Fruit fly (Drosophila melanogaster) whole organism, embryonic: ENCODE results near the gene CG10208.

Experiments
- Ada2b ChIP-seq: fragments of 200-800 bp; sonication (Bioruptor generic); IDR thresholded peaks from 2 replicates; pipeline ENCODE4 v1.3.6; 2022; ENCODE audit warnings: missing biosample characterization, missing genetic modification characterization
- Aef1 ChIP-seq: fragments of 200-800 bp; sonication (Bioruptor generic); IDR thresholded peaks from 3 replicates; pipeline ENCODE4 v1.3.6; 2022; ENCODE audit warnings: missing biosample characterization, missing genetic modification characterization
- BEAF-32 ChIP-seq: fragments of 200-800 bp; sonication (Bioruptor generic); optimal IDR thresholded peaks from 3 replicates; lab custom pipeline; 2017; ENCODE audit warnings: missing biosample characterization, missing genetic modification characterization, mild to moderate bottlenecking, moderate library complexity, missing genetic modification reagents
- CG10543 ChIP-seq: fragments of 200-800 bp; sonication (Bioruptor generic); optimal IDR thresholded peaks from 3 replicates; lab custom pipeline; 2017; ENCODE audit warnings: missing biosample characterization, mild to moderate bottlenecking, missing genetic modification characterization, moderate library complexity
- CG10979 ChIP-seq: fragments of 200-800 bp; sonication (Bioruptor generic); optimal IDR thresholded peaks from 2 replicates; lab custom pipeline; 2018; ENCODE audit warnings: missing biosample characterization, mild to moderate bottlenecking, missing genetic modification characterization, moderate library complexity
- CG14965 ChIP-seq: fragments of 200-800 bp; sonication (Bioruptor generic); optimal IDR thresholded peaks from 2 replicates; lab custom pipeline; 2016; ENCODE audit warnings: missing biosample characterization, missing genetic modification characterization, borderline replicate concordance
- CG1602 ChIP-seq: fragments of 200-800 bp; sonication (Bioruptor generic); optimal IDR thresholded peaks from 3 replicates; lab custom pipeline; 2016; ENCODE audit warnings: missing biosample characterization, missing genetic modification characterization
- CG2875 ChIP-seq: fragments of 200-800 bp; sonication (Bioruptor generic); optimal IDR thresholded peaks from 2 replicates; lab custom pipeline; 2017; ENCODE audit warnings: missing biosample characterization, mild to moderate bottlenecking, missing genetic modification characterization, missing genetic modification reagents
- CG32767 ChIP-seq: fragments of 200-800 bp; sonication (Bioruptor generic); IDR thresholded peaks from 2 replicates; pipeline ENCODE4 v1.3.6; 2022; ENCODE audit warnings: missing biosample characterization, missing genetic modification characterization
- CG33213 ChIP-seq: fragments of 200-800 bp; sonication (Bioruptor generic); optimal IDR thresholded peaks from 3 replicates; lab custom pipeline; 2016; ENCODE audit warnings: missing biosample characterization, missing genetic modification characterization
- CG3847 ChIP-seq: fragments of 200-800 bp; sonication (Bioruptor generic); IDR thresholded peaks from 2 replicates; pipeline ENCODE4 v1.3.6; 2022; ENCODE audit warnings: missing biosample characterization, missing genetic modification characterization
- CG4328 ChIP-seq: fragments of 200-800 bp; sonication (Bioruptor generic); optimal IDR thresholded peaks from 3 replicates; lab custom pipeline; 2017; ENCODE audit warnings: missing biosample characterization, missing genetic modification reagents, missing genetic modification characterization
- CG4730 ChIP-seq: fragments of 200-800 bp; sonication (Bioruptor generic); IDR thresholded peaks from 2 replicates; pipeline ENCODE4 v1.3.6; 2022; ENCODE audit warnings: missing biosample characterization, missing genetic modification characterization
- CG4854 ChIP-seq: fragments of 200-800 bp; sonication (Bioruptor generic); optimal IDR thresholded peaks from 2 replicates; lab custom pipeline; 2016; ENCODE audit warnings: missing biosample characterization, missing genetic modification characterization, inconsistent platforms
- CG7839 ChIP-seq: fragments of 200-800 bp; sonication (Bioruptor generic); optimal IDR thresholded peaks from 3 replicates; lab custom pipeline; 2018; ENCODE audit warnings: missing biosample characterization, mild to moderate bottlenecking, missing genetic modification characterization, moderate library complexity
- CG9609 ChIP-seq: fragments of 200-800 bp; sonication (Bioruptor generic); optimal IDR thresholded peaks from 3 replicates; lab custom pipeline; 2016; ENCODE audit warnings: missing biosample characterization, missing genetic modification characterization
- CG9797 ChIP-seq: fragments of 200-800 bp; sonication (Bioruptor generic); optimal IDR thresholded peaks from 3 replicates; lab custom pipeline; 2018; ENCODE audit warnings: missing biosample characterization, mild to moderate bottlenecking, missing genetic modification characterization
- CG9876 ChIP-seq: fragments of 200-800 bp; sonication (Bioruptor generic); optimal IDR thresholded peaks from 2 replicates; lab custom pipeline; 2016; ENCODE audit warnings: missing biosample characterization, missing genetic modification characterization
- CrebB ChIP-seq: fragments of 200-800 bp; sonication (Bioruptor generic); optimal IDR thresholded peaks from 3 replicates; lab custom pipeline; 2018; ENCODE audit warnings: missing biosample characterization, mild to moderate bottlenecking, missing genetic modification characterization
- Dip2 ChIP-seq: fragments of 200-800 bp; sonication (Bioruptor generic); IDR thresholded peaks from 2 replicates; pipeline ENCODE4 v1.3.6; 2022; ENCODE audit warnings: missing biosample characterization, missing genetic modification characterization
- Fer1 ChIP-seq: fragments of 200-800 bp; sonication (Bioruptor generic); optimal IDR thresholded peaks from 2 replicates; lab custom pipeline; 2017; ENCODE audit warnings: missing biosample characterization, mild to moderate bottlenecking, missing genetic modification characterization
- MBD-R2 ChIP-seq: fragments of 200-800 bp; sonication (Bioruptor generic); IDR thresholded peaks from 2 replicates; pipeline ENCODE4 v1.3.6; 2022; ENCODE audit warnings: missing biosample characterization, missing genetic modification characterization
- Mad ChIP-seq: fragments of 200-800 bp; sonication (Bioruptor generic); optimal IDR thresholded peaks from 2 replicates; lab custom pipeline; 2016; ENCODE audit warnings: missing biosample characterization, missing genetic modification characterization
- Med ChIP-seq: fragments of 200-800 bp; sonication (Bioruptor generic); peaks from one replicate; lab custom pipeline; 2016; ENCODE audit warnings: missing biosample characterization, missing genetic modification characterization, mild to moderate bottlenecking, inconsistent platforms, moderate library complexity
- Opbp ChIP-seq: fragments of 200-800 bp; sonication (Bioruptor generic); IDR thresholded peaks from 3 replicates; pipeline ENCODE4 v1.3.6; 2022; ENCODE audit warnings: missing biosample characterization, missing genetic modification characterization; ENCODE audit not compliant: partially characterized antibody
- Optix ChIP-seq: fragments of 200-800 bp; sonication (Bioruptor generic); IDR thresholded peaks from 3 replicates; pipeline ENCODE4 v1.3.6; 2022; ENCODE audit warnings: missing biosample characterization, missing genetic modification characterization
- Ptx1 ChIP-seq: fragments of 200-800 bp; sonication (Bioruptor generic); IDR thresholded peaks from 2 replicates; pipeline ENCODE4 v1.3.6; 2022; ENCODE audit warnings: missing biosample characterization, missing genetic modification characterization
- aop ChIP-seq: fragments of 200-800 bp; sonication (Bioruptor generic); IDR thresholded peaks from 2 replicates; pipeline ENCODE4 v1.3.6; 2022; ENCODE audit warnings: missing biosample characterization, missing genetic modification characterization
- cato ChIP-seq: fragments of 200-800 bp; sonication (Bioruptor generic); optimal IDR thresholded peaks from 2 replicates; lab custom pipeline; 2016; ENCODE audit warnings: missing biosample characterization, missing genetic modification characterization, borderline replicate concordance
- ems ChIP-seq: fragments of 200-800 bp; sonication (Bioruptor generic); optimal IDR thresholded peaks from 3 replicates; lab custom pipeline; 2016; ENCODE audit warnings: missing biosample characterization, missing genetic modification characterization
- fu2 ChIP-seq: fragments of 200-800 bp; sonication (Bioruptor generic); optimal IDR thresholded peaks from 2 replicates; lab custom pipeline; 2016; ENCODE audit warnings: missing biosample characterization, missing genetic modification characterization
- gcm ChIP-seq: fragments of 200-800 bp; sonication (Bioruptor generic); optimal IDR thresholded peaks from 2 replicates; lab custom pipeline; 2019; ENCODE audit warnings: missing biosample characterization, mild to moderate bottlenecking, missing genetic modification characterization, moderate library complexity
- gem ChIP-seq: fragments of 200-800 bp; sonication (Bioruptor generic); optimal IDR thresholded peaks from 2 replicates; lab custom pipeline; 2019; ENCODE audit warnings: missing biosample characterization, mild to moderate bottlenecking, missing genetic modification characterization, moderate library complexity
- ham ChIP-seq: fragments of 200-800 bp; sonication (Bioruptor generic); IDR thresholded peaks from 2 replicates; pipeline ENCODE4 v1.3.6; 2022; ENCODE audit warnings: missing biosample characterization, missing genetic modification characterization
- knrl ChIP-seq: fragments of 200-800 bp; sonication (Bioruptor generic); IDR thresholded peaks from 3 replicates; pipeline ENCODE4 v1.3.6; 2022; ENCODE audit warnings: missing biosample characterization, missing genetic modification characterization; ENCODE audit not compliant: partially characterized antibody
- mirr ChIP-seq: fragments of 200-800 bp; sonication (Bioruptor generic); optimal IDR thresholded peaks from 3 replicates; lab custom pipeline; 2018; ENCODE audit warnings: missing biosample characterization, mild to moderate bottlenecking, missing genetic modification characterization
- odd ChIP-seq: fragments of 200-800 bp; sonication (Bioruptor generic); optimal IDR thresholded peaks from 2 replicates; lab custom pipeline; 2017; ENCODE audit warnings: missing biosample characterization, mild to moderate bottlenecking, missing genetic modification characterization
- pan ChIP-seq, 4 experiments: fragments of >200 bp in 3 of 4; fragments of 200-800 bp in 1 of 4; sonication (Bioruptor generic) in 1 of 4; optimal IDR thresholded peaks in 3 of 4; IDR thresholded peaks in 1 of 4; 2 replicates each; pipeline versions ENCODE4 v1.3.6 to Lab custom; 2017 to 2022; ENCODE audit warnings: missing biosample characterization in 2 of 4, missing genetic modification characterization in 2 of 4, mixed read lengths in 1 of 4
- pho ChIP-seq: fragments of 200-800 bp; sonication (Bioruptor generic); optimal IDR thresholded peaks from 2 replicates; lab custom pipeline; 2016; ENCODE audit warnings: missing biosample characterization, missing genetic modification characterization
- phol ChIP-seq: fragments of 200-800 bp; sonication (Bioruptor generic); optimal IDR thresholded peaks from 3 replicates; lab custom pipeline; 2018; ENCODE audit warnings: missing biosample characterization, mild to moderate bottlenecking, missing genetic modification characterization, moderate library complexity
- pzg ChIP-seq: fragments of 200-800 bp; sonication (Bioruptor generic); optimal IDR thresholded peaks from 3 replicates; lab custom pipeline; 2018; ENCODE audit warnings: missing biosample characterization, mild to moderate bottlenecking, missing genetic modification characterization, moderate library complexity
- ro ChIP-seq: fragments of 200-800 bp; sonication (Bioruptor generic); IDR thresholded peaks from 2 replicates; pipeline ENCODE4 v1.3.6; 2022; ENCODE audit warnings: missing biosample characterization, missing genetic modification characterization
- sqz ChIP-seq: fragments of 200-800 bp; sonication (Bioruptor generic); optimal IDR thresholded peaks from 3 replicates; lab custom pipeline; 2018; ENCODE audit warnings: missing biosample characterization, mild to moderate bottlenecking, missing genetic modification characterization
- sr ChIP-seq: fragments of 200-800 bp; sonication (Bioruptor generic); IDR thresholded peaks from 3 replicates; pipeline ENCODE4 v1.3.6; 2022; ENCODE audit warnings: missing biosample characterization, missing genetic modification characterization
- trem ChIP-seq: fragments of 200-800 bp; optimal IDR thresholded peaks from 3 replicates; lab custom pipeline; 2019; ENCODE audit warnings: missing biosample characterization, mild to moderate bottlenecking, missing genetic modification characterization, moderate library complexity
- tx ChIP-seq: fragments of 200-800 bp; sonication (Bioruptor generic); optimal IDR thresholded peaks from 2 replicates; lab custom pipeline; 2016; ENCODE audit warnings: missing biosample characterization, missing genetic modification characterization
- unc-4 ChIP-seq: fragments of 200-800 bp; sonication (Bioruptor generic); IDR thresholded peaks from 2 replicates; pipeline ENCODE4 v1.3.6; 2022; ENCODE audit warnings: missing biosample characterization, missing genetic modification characterization; ENCODE audit not compliant: partially characterized antibody
- yki ChIP-seq: fragments of >200 bp; optimal IDR thresholded peaks from 3 replicates; lab custom pipeline; 2018
- zen2 ChIP-seq: fragments of 200-800 bp; sonication (Bioruptor generic); IDR thresholded peaks from 3 replicates; pipeline ENCODE4 v1.3.6; 2022; ENCODE audit warnings: missing biosample characterization, missing genetic modification characterization; ENCODE audit not compliant: partially characterized antibody
- zf30C ChIP-seq: fragments of 200-800 bp; sonication (Bioruptor generic); optimal IDR thresholded peaks from 3 replicates; lab custom pipeline; 2018; ENCODE audit warnings: missing biosample characterization, mild to moderate bottlenecking, missing genetic modification characterization

Gene CG10208

DNA sequence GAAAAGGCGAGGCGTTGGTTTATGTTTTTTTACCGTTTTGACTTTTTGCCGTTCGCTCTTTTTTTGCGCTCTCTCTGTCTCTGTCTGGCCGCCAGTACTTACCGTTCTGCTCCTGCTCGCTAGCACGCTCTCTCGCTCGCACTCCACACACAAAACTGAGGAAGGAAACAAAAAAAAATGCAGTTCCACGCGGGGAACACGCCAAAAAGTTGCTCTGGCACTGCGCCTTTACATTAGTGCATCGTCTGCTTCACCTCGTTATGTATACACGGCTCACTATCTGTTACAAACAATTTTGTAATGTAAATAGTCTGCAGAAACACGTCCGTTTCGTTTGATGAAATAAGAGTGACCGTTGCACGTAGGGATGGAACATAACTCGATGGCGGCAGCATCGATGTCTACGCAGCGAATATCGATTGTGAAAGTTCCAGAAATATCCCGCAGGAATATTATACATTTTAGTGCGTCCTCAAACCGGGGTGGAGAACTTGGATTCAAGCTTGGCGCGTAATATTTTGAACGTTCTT lies 45.0 kb upstream of the CG10208 start, which contains the start of the genes CG33111 and eIF4G2 (continued):
- TF ChIP-seq Ada2b = no peak
- TF ChIP-seq Fer1 = peak; percentile 41
- TF ChIP-seq CG1602 = peak; percentile 19
- peak; percentile 91 for TF ChIP-seq sqz
- peak; percentile 85 for TF ChIP-seq knrl
- TF ChIP-seq ems = peak; percentile 36
- no peak for TF ChIP-seq CG14965 (GFP tag; lab: Kevin White, UChicago)
- no peak for TF ChIP-seq pan (optimal IDR thresholded peaks at IDR 0.05; lab: Kevin White, UChicago)
- TF ChIP-seq pan (GFP tag; optimal IDR thresholded peaks at IDR 0.05 in 1 of 2, IDR thresholded peaks at IDR 0.05 in 1 of 2) = no peak
- TF ChIP-seq CG10543 (GFP tag; lab: Kevin White, UChicago) = peak; percentile 4
- TF ChIP-seq CG32767 (GFP tag; lab: Robert Waterston, UW) = peak; percentile 35; the same call in 1 of the 2 replicates
- TF ChIP-seq ham (GFP tag; lab: Robert Waterston, UW) = no peak
- TF ChIP-seq phol = peak; percentile 66
- TF ChIP-seq CG7839 (tag; lab: Kevin White, UChicago) = peak; percentile 15
- TF ChIP-seq CG2875 (GFP tag; lab: Kevin White, UChicago) = no peak
- TF ChIP-seq CG10979 (tag; lab: Kevin White, UChicago) = peak; percentile 22
- TF ChIP-seq sr (GFP tag; lab: Robert Waterston, UW) = 0 out of 3 replicates have a peak, but pooled peaks have one; percentile 28
- TF ChIP-seq unc-4 (GFP tag; lab: Robert Waterston, UW) = peak; percentile 80
- TF ChIP-seq CG33213 (GFP tag; lab: Kevin White, UChicago) = peak; percentile 64
- TF ChIP-seq gcm (GFP tag; lab: Kevin White, UChicago) = peak; percentile 63
- no peak for TF ChIP-seq ro (GFP tag; lab: Robert Waterston, UW)
- peak; percentile 97 for TF ChIP-seq CG9797 (GFP tag; lab: Kevin White, UChicago)
- TF ChIP-seq odd (GFP tag; lab: Kevin White, UChicago) = peak; percentile 37
- no peak for TF ChIP-seq Optix (GFP tag; lab: Robert Waterston, UW)
- peak; percentile 48 for TF ChIP-seq pho
- peak; percentile 23 for TF ChIP-seq cato
- TF ChIP-seq fu2 (GFP tag; lab: Kevin White, UChicago) = peak; percentile 24
- TF ChIP-seq Mad = peak; percentile 42
- TF ChIP-seq gem (tag; lab: Kevin White, UChicago) = no peak
- no peak for TF ChIP-seq Dip2 (GFP tag; lab: Robert Waterston, UW)
- TF ChIP-seq CG4854 (GFP tag; lab: Kevin White, UChicago) = peak; percentile 38
- TF ChIP-seq mirr = peak; percentile 19
- no peak for TF ChIP-seq CG4730
- TF ChIP-seq CG9876 (GFP tag; lab: Kevin White, UChicago) = peak; percentile 29
- peak; percentile 15 for TF ChIP-seq tx (GFP tag; lab: Kevin White, UChicago)
- peak; percentile 92 for TF ChIP-seq BEAF-32
- TF ChIP-seq Aef1 (GFP tag; lab: Robert Waterston, UW) = no peak; the same call in 2 of the 3 replicates
- peak; percentile 36 for TF ChIP-seq CG9609 (GFP tag; lab: Kevin White, UChicago)
- peak; percentile 92 for TF ChIP-seq Med (GFP tag; lab: Kevin White, UChicago)
- TF ChIP-seq MBD-R2 (GFP tag; lab: Robert Waterston, UW) = peak; percentile 44
- peak; percentile 70; the same call in 2 of the 3 replicates for TF ChIP-seq zen2
- TF ChIP-seq yki (lab: Kevin White, UChicago) = no peak
- TF ChIP-seq CG4328 (GFP tag; lab: Kevin White, UChicago) = no peak
- no peak for TF ChIP-seq aop (GFP tag; lab: Robert Waterston, UW)
- peak; percentile 90 for TF ChIP-seq Opbp
- peak; percentile 41 for TF ChIP-seq CG3847 (GFP tag; lab: Robert Waterston, UW)
- TF ChIP-seq CrebB = peak; percentile 68
- TF ChIP-seq pzg (GFP tag; lab: Kevin White, UChicago) = peak; percentile 96
- TF ChIP-seq trem (tag; lab: Kevin White, UChicago) = peak; percentile 73
- 0 out of 2 replicates have a peak, but pooled peaks have one; percentile 20 for TF ChIP-seq Ptx1
- TF ChIP-seq zf30C (GFP tag; lab: Kevin White, UChicago) = no peak
